Worm (Caenorhabditis elegans) whole organism, late embryonic: ENCODE measurements around the gene srd-34.

Experiments
- F13H6.1 ChIP-seq: sonication (generic microtip); optimal IDR thresholded peaks from 2 replicates; lab custom pipeline; 2016; ENCODE audit warnings: missing genetic modification characterization, missing compliant biosample characterization
- Y22D7AL.16 ChIP-seq: sonication (generic microtip); optimal IDR thresholded peaks from 2 replicates; lab custom pipeline; 2016; ENCODE audit warnings: missing genetic modification characterization, missing compliant biosample characterization
- ama-1 ChIP-seq: fragments of 150-350 bp; optimal IDR thresholded peaks from 2 replicates; lab custom pipeline; 2014
- ceh-9 ChIP-seq: sonication (generic microtip); optimal IDR thresholded peaks from 2 replicates; lab custom pipeline; 2016; ENCODE audit warnings: mild to moderate bottlenecking, missing genetic modification characterization, inconsistent platforms, missing compliant biosample characterization
- dmd-4 ChIP-seq: sonication (generic microtip); optimal IDR thresholded peaks from 2 replicates; lab custom pipeline; 2016; ENCODE audit warnings: borderline replicate concordance, missing genetic modification characterization, missing compliant biosample characterization
- fkh-6 ChIP-seq: sonication (generic microtip); optimal IDR thresholded peaks from 2 replicates; lab custom pipeline; 2016; ENCODE audit warnings: missing genetic modification characterization, missing compliant biosample characterization
- hlh-15 ChIP-seq: sonication (generic microtip); optimal IDR thresholded peaks from 2 replicates; lab custom pipeline; 2016; ENCODE audit warnings: missing genetic modification characterization, missing compliant biosample characterization
- mec-3 ChIP-seq: sonication (generic microtip); optimal IDR thresholded peaks from 2 replicates; lab custom pipeline; 2016; ENCODE audit warnings: borderline replicate concordance, missing genetic modification characterization, missing compliant biosample characterization
- tbx-2 ChIP-seq: sonication (generic microtip); optimal IDR thresholded peaks from 2 replicates; lab custom pipeline; 2016; ENCODE audit warnings: missing genetic modification characterization, missing compliant biosample characterization
- tbx-7 ChIP-seq: sonication (generic microtip); optimal IDR thresholded peaks from 2 replicates; lab custom pipeline; 2016; ENCODE audit warnings: missing genotype, missing genetic modification characterization, missing compliant biosample characterization

DNA sequence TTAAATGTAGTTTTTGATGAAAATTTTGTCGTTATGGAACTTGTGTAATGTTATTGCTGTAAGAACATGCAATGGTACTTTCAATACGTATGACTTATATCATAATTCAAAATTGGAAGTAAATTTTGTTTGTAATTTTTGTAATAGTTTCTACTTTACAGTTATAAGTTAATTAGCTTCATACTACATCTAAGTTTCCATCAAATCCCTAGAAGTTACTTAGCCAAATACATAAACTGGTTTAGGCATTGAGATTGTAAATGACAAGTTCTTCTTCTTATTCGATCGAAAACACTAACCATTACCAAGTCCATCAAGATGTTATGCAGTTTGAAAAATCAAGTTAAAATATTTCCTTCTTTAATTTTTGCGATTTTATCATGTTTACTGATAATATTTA lies 836 bp upstream of the srd-34 start, which contains the start of gene F32G8.2:
- TF ChIP-seq hlh-15 (tag; lab: Kevin White, UChicago) (no peak), ama-1 (lab: Kevin White, UChicago) (no peak), F13H6.1 (tag; lab: Kevin White, UChicago) (no peak), Y22D7AL.16 (tag; lab: Kevin White, UChicago) (no peak), fkh-6 (tag; lab: Kevin White, UChicago) (no peak), dmd-4 (tag; lab: Kevin White, UChicago) (no peak), mec-3 (tag; lab: Kevin White, UChicago) (no peak), ceh-9 (tag; lab: Kevin White, UChicago) (no peak), tbx-2 (tag; lab: Kevin White, UChicago) (no peak), tbx-7 (no peak)
